Worm (Caenorhabditis elegans): ENCODE results near the gene serp-1.1.

DNA sequence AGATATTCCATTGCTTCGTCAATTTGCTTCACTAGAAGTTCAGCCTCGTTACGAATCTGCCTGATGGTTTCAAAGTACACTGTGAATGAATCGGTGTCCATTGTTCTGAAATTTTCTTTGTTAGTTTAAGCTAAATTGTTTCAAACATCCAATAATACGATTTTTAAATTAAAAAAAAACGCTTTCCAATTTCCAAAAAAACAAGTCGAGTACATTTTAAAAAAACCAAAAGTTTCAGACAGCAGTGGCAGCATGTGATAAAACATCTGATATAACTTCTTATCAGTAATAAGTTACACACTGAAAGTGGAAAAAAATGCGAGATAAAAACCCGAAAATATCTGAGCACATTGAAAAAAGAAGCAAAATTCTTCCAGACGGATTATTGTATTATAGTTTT lies 41.8 kb upstream of the serp-1.1 start, which contains the start of gene Y7A5A.6:
- no peak for TF ChIP-seq lsy-2 (tag; optimal IDR thresholded peaks at IDR 0.05)
- TF ChIP-seq snpc-4 (tag; optimal IDR thresholded peaks at IDR 0.05): no peak
- TF ChIP-seq nhr-28 (tag; optimal IDR thresholded peaks at IDR 0.05): no peak

Data from whole organism, mixed stage, embryonic.